Worm (Caenorhabditis elegans) whole organism, L4 larva: Measurements from ENCODE around the gene col-158.

Source experiments
- F10B5.3 ChIP-seq: sonication (generic microtip); optimal IDR thresholded peaks from 2 replicates; lab custom pipeline; 2016; ENCODE audit warnings: mild to moderate bottlenecking, missing genetic modification characterization, missing compliant biosample characterization
- R02D3.7 ChIP-seq: fragments of 150-350 bp; sonication (generic microtip); optimal IDR thresholded peaks from 3 replicates; lab custom pipeline; 2014; ENCODE audit warnings: missing biosample characterization, missing genetic modification characterization
- T20F7.1 ChIP-seq: fragments of 200-800 bp; sonication (Bioruptor generic); optimal IDR thresholded peaks from 2 replicates; lab custom pipeline; 2018; ENCODE audit warnings: mild to moderate bottlenecking, missing genetic modification characterization, missing compliant biosample characterization
- Y5F2A.4 ChIP-seq: fragments of 200-800 bp; sonication (Bioruptor generic); optimal IDR thresholded peaks from 2 replicates; lab custom pipeline; 2018; ENCODE audit warnings: mild to moderate bottlenecking, missing genetic modification characterization, missing compliant biosample characterization
- Y75B8A.6 ChIP-seq: fragments of 200-800 bp; sonication (Bioruptor generic); IDR thresholded peaks from 2 replicates; pipeline ENCODE4 v1.3.6; 2022; ENCODE audit warnings: missing genetic modification reagents, missing genetic modification characterization, missing compliant biosample characterization
- ZK546.5 ChIP-seq, 2 experiments: sonication (generic microtip); optimal IDR thresholded peaks; 2 replicates each; lab custom pipeline; 2017; ENCODE audit warnings: missing biosample characterization in 2 of 2, missing genetic modification characterization in 2 of 2
- ama-1 ChIP-seq: fragments of 150-350 bp; optimal IDR thresholded peaks from 2 replicates; lab custom pipeline; 2014; ENCODE audit warnings: inconsistent platforms, mixed read lengths
- attf-4 ChIP-seq: sonication (generic microtip); optimal IDR thresholded peaks from 3 replicates; lab custom pipeline; 2017; ENCODE audit warnings: missing biosample characterization, missing genetic modification characterization
- ceh-32 ChIP-seq: sonication (generic microtip); optimal IDR thresholded peaks from 2 replicates; lab custom pipeline; 2016; ENCODE audit warnings: mild to moderate bottlenecking, missing genetic modification characterization, missing compliant biosample characterization; ENCODE audit not compliant: poor library complexity
- ceh-82 ChIP-seq: sonication (generic microtip); optimal IDR thresholded peaks from 2 replicates; lab custom pipeline; 2017; ENCODE audit warnings: missing biosample characterization, missing genetic modification characterization
- ces-1 ChIP-seq: fragments of 150-350 bp; sonication (generic microtip); optimal IDR thresholded peaks from 4 replicates; lab custom pipeline; 2014; ENCODE audit warnings: missing biosample characterization, missing genetic modification reagents, missing genetic modification characterization
- daf-12 ChIP-seq: fragments of 150-350 bp; optimal IDR thresholded peaks from 2 replicates; lab custom pipeline; 2014; ENCODE audit warnings: missing biosample characterization, missing genetic modification reagents, missing genetic modification characterization
- daf-16 ChIP-seq, 3 experiments: sonication (generic microtip); optimal IDR thresholded peaks; 2 replicates each; lab custom pipeline; 2016 to 2017; ENCODE audit warnings: missing genetic modification characterization in 3 of 3, missing genetic modification reagents in 3 of 3, mild to moderate bottlenecking in 2 of 3, missing compliant biosample characterization in 2 of 3, missing biosample characterization in 1 of 3, moderate library complexity in 1 of 3
- daf-8 ChIP-seq: fragments of 200-800 bp; sonication (Bioruptor generic); IDR thresholded peaks from 2 replicates; pipeline ENCODE4 v1.3.6; 2022; ENCODE audit warnings: missing genetic modification characterization, missing compliant biosample characterization
- dmd-6 ChIP-seq: fragments of 200-800 bp; sonication (Bioruptor generic); IDR thresholded peaks from 2 replicates; pipeline ENCODE4 v1.3.6; 2022; ENCODE audit warnings: missing genetic modification reagents, missing genetic modification characterization, missing compliant biosample characterization
- dmd-8 ChIP-seq: fragments of 200-800 bp; sonication (Bioruptor generic); IDR thresholded peaks from 2 replicates; pipeline ENCODE4 v1.3.6; 2022; ENCODE audit warnings: missing genetic modification characterization, missing compliant biosample characterization
- dmd-9 ChIP-seq: fragments of 200-800 bp; sonication (Bioruptor generic); IDR thresholded peaks from 2 replicates; pipeline ENCODE4 v1.3.6; 2022; ENCODE audit warnings: missing genetic modification reagents, missing genetic modification characterization, missing compliant biosample characterization
- duxl-1 ChIP-seq: sonication (generic microtip); optimal IDR thresholded peaks from 2 replicates; lab custom pipeline; 2016; ENCODE audit warnings: mild to moderate bottlenecking, missing genetic modification characterization, moderate library complexity, missing compliant biosample characterization; ENCODE audit not compliant: poor library complexity
- dve-1 ChIP-seq: sonication (generic microtip); optimal IDR thresholded peaks from 2 replicates; lab custom pipeline; 2017; ENCODE audit warnings: antibody characterized with exemption, mild to moderate bottlenecking, missing genetic modification characterization, missing compliant biosample characterization; ENCODE audit not compliant: insufficient read depth
- egl-27 ChIP-seq: sonication (generic microtip); optimal IDR thresholded peaks from 3 replicates; lab custom pipeline; 2017; ENCODE audit warnings: missing biosample characterization, missing genetic modification reagents, missing genetic modification characterization
- fkh-10 ChIP-seq: fragments of 150-350 bp; optimal IDR thresholded peaks from 2 replicates; lab custom pipeline; 2014; ENCODE audit warnings: missing biosample characterization, missing genetic modification reagents, missing genetic modification characterization
- lim-7 ChIP-seq: fragments of 200-800 bp; sonication (Bioruptor generic); IDR thresholded peaks from 2 replicates; pipeline ENCODE4 v1.3.6; 2022; ENCODE audit warnings: missing genetic modification characterization, missing compliant biosample characterization
- lin-1 ChIP-seq: fragments of 200-800 bp; sonication (Bioruptor generic); IDR thresholded peaks from 2 replicates; pipeline ENCODE4 v1.3.6; 2022; ENCODE audit warnings: missing genetic modification reagents, missing genetic modification characterization, missing compliant biosample characterization
- lin-13 ChIP-seq: fragments of 150-350 bp; optimal IDR thresholded peaks from 2 replicates; lab custom pipeline; 2014; ENCODE audit warnings: missing biosample characterization, missing genetic modification reagents, missing genetic modification characterization
- lin-29 ChIP-seq: fragments of 200-800 bp; sonication (Bioruptor generic); IDR thresholded peaks from 2 replicates; pipeline ENCODE4 v1.3.6; 2022; ENCODE audit warnings: missing genetic modification reagents, missing genetic modification characterization, missing compliant biosample characterization
- lin-38 ChIP-seq: fragments of 200-800 bp; sonication (Bioruptor generic); IDR thresholded peaks from 2 replicates; pipeline ENCODE4 v1.3.6; 2022; ENCODE audit warnings: missing genetic modification reagents, missing genetic modification characterization, missing compliant biosample characterization
- lsy-2 ChIP-seq, 2 experiments: fragments of 150-350 bp in 1 of 2; sonication (generic microtip) in 1 of 2; optimal IDR thresholded peaks; 2 replicates each; lab custom pipeline; 2014 to 2017; ENCODE audit warnings: missing biosample characterization in 2 of 2, missing genetic modification characterization in 2 of 2
- mep-1 ChIP-seq: fragments of 150-350 bp; sonication (generic microtip); optimal IDR thresholded peaks from 3 replicates; lab custom pipeline; 2014; ENCODE audit warnings: missing biosample characterization, missing genetic modification characterization
- mes-2 ChIP-seq: sonication (generic microtip); optimal IDR thresholded peaks from 2 replicates; lab custom pipeline; 2016; ENCODE audit warnings: missing genotype, mild to moderate bottlenecking, missing genetic modification characterization, missing compliant biosample characterization; ENCODE audit not compliant: poor library complexity, severe bottlenecking
- mxl-3 ChIP-seq: fragments of 200-800 bp; sonication (Bioruptor generic); optimal IDR thresholded peaks from 2 replicates; lab custom pipeline; 2018; ENCODE audit warnings: mild to moderate bottlenecking, missing genetic modification characterization, missing compliant biosample characterization
- nhr-10 ChIP-seq: fragments of 150-350 bp; optimal IDR thresholded peaks from 2 replicates; lab custom pipeline; 2014; ENCODE audit warnings: missing biosample characterization, missing genetic modification characterization
- nhr-11 ChIP-seq: fragments of 150-350 bp; optimal IDR thresholded peaks from 2 replicates; lab custom pipeline; 2014; ENCODE audit warnings: missing biosample characterization, missing genetic modification characterization
- nhr-237 ChIP-seq: sonication (generic microtip); optimal IDR thresholded peaks from 2 replicates; lab custom pipeline; 2017; ENCODE audit warnings: missing biosample characterization, missing genetic modification characterization
- nhr-28 ChIP-seq: fragments of 150-350 bp; optimal IDR thresholded peaks from 2 replicates; lab custom pipeline; 2014; ENCODE audit warnings: missing biosample characterization, missing genetic modification characterization
- nhr-42 ChIP-seq: fragments of 200-800 bp; sonication (Bioruptor generic); IDR thresholded peaks from 2 replicates; pipeline ENCODE4 v1.3.6; 2022; ENCODE audit warnings: missing genetic modification characterization, missing compliant biosample characterization
- nhr-48 ChIP-seq: sonication (generic microtip); optimal IDR thresholded peaks from 2 replicates; lab custom pipeline; 2016; ENCODE audit warnings: mild to moderate bottlenecking, missing genetic modification characterization, missing compliant biosample characterization
- nhr-6 ChIP-seq: fragments of 150-350 bp; optimal IDR thresholded peaks from 2 replicates; lab custom pipeline; 2014; ENCODE audit warnings: missing biosample characterization, missing genetic modification characterization
- nhr-76 ChIP-seq: fragments of 150-350 bp; optimal IDR thresholded peaks from 2 replicates; lab custom pipeline; 2014; ENCODE audit warnings: missing biosample characterization, missing genetic modification characterization
- rbr-2 ChIP-seq: sonication (generic microtip); optimal IDR thresholded peaks from 2 replicates; lab custom pipeline; 2016; ENCODE audit warnings: missing genotype, missing genetic modification characterization, missing compliant biosample characterization
- set-16 ChIP-seq: fragments of 200-800 bp; sonication (Bioruptor generic); IDR thresholded peaks from 2 replicates; pipeline ENCODE4 v1.3.6; 2022; ENCODE audit warnings: missing genetic modification reagents, missing genetic modification characterization, missing compliant biosample characterization
- skn-1 ChIP-seq: fragments of 150-350 bp; optimal IDR thresholded peaks from 2 replicates; lab custom pipeline; 2014; ENCODE audit warnings: missing biosample characterization, missing genetic modification characterization
- snpc-1.2 ChIP-seq: fragments of 200-800 bp; sonication (Bioruptor generic); IDR thresholded peaks from 2 replicates; pipeline ENCODE4 v1.3.6; 2022; ENCODE audit warnings: missing genetic modification reagents, missing genetic modification characterization, missing compliant biosample characterization
- snpc-4 ChIP-seq: fragments of 150-350 bp; optimal IDR thresholded peaks from 2 replicates; lab custom pipeline; 2014; ENCODE audit warnings: missing biosample characterization, missing genetic modification characterization
- spr-1 ChIP-seq: sonication (generic microtip); optimal IDR thresholded peaks from 2 replicates; lab custom pipeline; 2016; ENCODE audit warnings: mild to moderate bottlenecking, missing genetic modification characterization, missing compliant biosample characterization
- tag-97 ChIP-seq: fragments of 200-800 bp; sonication (Bioruptor generic); IDR thresholded peaks from 2 replicates; pipeline ENCODE4 v1.3.6; 2022; ENCODE audit warnings: missing genetic modification characterization, missing compliant biosample characterization
- tra-1 ChIP-seq: fragments of 200-800 bp; sonication (Bioruptor generic); IDR thresholded peaks from 2 replicates; pipeline ENCODE4 v1.3.6; 2022; ENCODE audit warnings: missing genetic modification reagents, missing genetic modification characterization, missing compliant biosample characterization
- unc-130 ChIP-seq: sonication (generic microtip); optimal IDR thresholded peaks from 2 replicates; lab custom pipeline; 2016; ENCODE audit warnings: missing genetic modification reagents, missing genetic modification characterization, missing compliant biosample characterization
- unc-62 ChIP-seq, 3 experiments: fragments of 150-350 bp in 1 of 3; sonication (generic microtip); optimal IDR thresholded peaks in 2 of 3; peaks in 1 of 3; 1 replicate in 1 of 3; 2 replicates in 2 of 3; lab custom pipeline; 2014 to 2017; ENCODE audit warnings: missing biosample characterization in 3 of 3, missing genetic modification characterization in 3 of 3, missing genetic modification reagents in 3 of 3, missing genotype in 1 of 3
- zag-1 ChIP-seq: fragments of 150-350 bp; optimal IDR thresholded peaks from 2 replicates; lab custom pipeline; 2014; ENCODE audit warnings: missing biosample characterization, missing genetic modification characterization
- zfp-3 ChIP-seq: fragments of 200-800 bp; sonication (Bioruptor generic); conservative IDR thresholded peaks from 2 replicates; pipeline ENCODE4 v1.3.6; 2022; ENCODE audit warnings: missing genetic modification reagents, missing genetic modification characterization, missing compliant biosample characterization

The col-158 gene

DNA sequence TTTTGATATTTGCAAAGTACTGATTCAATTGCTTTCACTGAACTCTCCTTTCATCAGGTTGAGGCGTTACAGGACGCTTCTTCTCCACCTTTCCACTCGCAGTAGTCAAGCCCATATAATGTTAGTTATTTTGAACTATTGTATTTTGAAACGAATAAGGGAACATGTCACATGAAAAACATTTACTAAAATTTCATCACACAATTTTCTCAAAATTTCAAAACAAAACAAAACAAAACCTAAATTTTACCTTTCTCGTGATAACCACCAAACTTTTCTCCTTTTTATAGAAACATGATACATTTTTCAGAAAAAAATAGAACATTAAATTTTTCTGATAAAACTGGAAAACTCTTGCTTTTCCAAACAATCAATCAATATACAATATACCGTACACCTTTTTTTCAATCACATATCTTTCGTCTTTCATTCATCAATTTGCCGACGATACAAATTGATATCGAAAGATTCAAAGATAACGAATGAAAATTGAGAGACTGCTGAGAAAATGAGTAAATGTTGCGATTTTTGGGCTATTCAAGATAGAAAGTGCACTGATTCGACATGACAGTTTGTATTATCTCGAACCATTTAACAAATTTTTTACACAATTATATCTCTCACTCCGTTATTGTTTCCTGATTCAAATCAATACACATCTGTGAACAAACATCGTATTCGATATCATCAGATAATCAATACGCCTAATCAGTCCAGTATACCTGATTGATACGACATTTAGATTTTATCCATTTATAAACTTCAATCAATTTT is 28.1 kb upstream of the col-158 start:
- TF ChIP-seq zag-1 (tag; lab: Kevin White, UChicago) (no peak), unc-62 (GFP tag; optimal IDR thresholded peaks at IDR 0.05 in 1 of 2; lab: Kevin White, UChicago) (peak in 1 of 2 experiments; percentile 60), unc-62 (tag; optimal IDR thresholded peaks at IDR 0.05; lab: Kevin White, UChicago) (no peak), daf-8 (no peak), Y5F2A.4 (no peak), lin-38 (GFP tag; lab: Robert Waterston, UW) (no peak), ZK546.5 (tag; optimal IDR thresholded peaks at IDR 0.05; lab: Kevin White, UChicago) (no peak), daf-16 (GFP tag; optimal IDR thresholded peaks at IDR 0.05; lab: Kevin White, UChicago) (no peak), daf-16 (tag; optimal IDR thresholded peaks at IDR 0.05; lab: Kevin White, UChicago) (no peak), egl-27 (tag; lab: Kevin White, UChicago) (no peak), ceh-82 (no peak), ceh-32 (tag; lab: Kevin White, UChicago) (no peak), skn-1 (tag; lab: Kevin White, UChicago) (no peak), nhr-28 (tag; lab: Kevin White, UChicago) (no peak), ces-1 (GFP tag; lab: Kevin White, UChicago) (no peak), dmd-9 (no peak), spr-1 (tag; lab: Kevin White, UChicago) (no peak), mes-2 (tag; lab: Kevin White, UChicago) (no peak), lim-7 (no peak), nhr-42 (GFP tag; lab: Robert Waterston, UW) (0 out of 2 replicates have a peak, but pooled peaks have one; percentile 35), set-16 (GFP tag; lab: Robert Waterston, UW) (no peak), lin-1 (GFP tag; lab: Robert Waterston, UW) (no peak), mep-1 (no peak), nhr-237 (no peak), tra-1 (GFP tag; lab: Robert Waterston, UW) (no peak), zfp-3 (GFP tag; lab: Robert Waterston, UW) (no peak), F10B5.3 (tag; lab: Kevin White, UChicago) (no peak), dmd-8 (GFP tag; lab: Robert Waterston, UW) (no peak), rbr-2 (no peak), Y75B8A.6 (no peak), nhr-10 (no peak), T20F7.1 (no peak), tag-97 (GFP tag; lab: Robert Waterston, UW) (no peak), snpc-1.2 (GFP tag; lab: Robert Waterston, UW) (no peak), duxl-1 (no peak), fkh-10 (GFP tag; lab: Kevin White, UChicago) (no peak), nhr-76 (tag; lab: Kevin White, UChicago) (no peak), attf-4 (no peak), snpc-4 (tag; lab: Kevin White, UChicago) (no peak), lin-29 (GFP tag; lab: Robert Waterston, UW) (no peak), dmd-6 (GFP tag; lab: Robert Waterston, UW) (no peak), nhr-6 (no peak), ama-1 (lab: Kevin White, UChicago) (no peak), lin-13 (GFP tag; lab: Kevin White, UChicago) (no peak), daf-12 (tag; lab: Kevin White, UChicago) (no peak), lsy-2 (tag; optimal IDR thresholded peaks at IDR 0.05; lab: Kevin White, UChicago) (peak; percentile 18 to 56), mxl-3 (GFP tag; lab: Kevin White, UChicago) (peak; percentile 23), nhr-48 (tag; lab: Kevin White, UChicago) (peak; percentile 83), nhr-11 (no peak), R02D3.7 (tag; lab: Kevin White, UChicago) (no peak), dve-1 (peak; percentile 51), unc-130 (GFP tag; lab: Kevin White, UChicago) (no peak)
